Worm (Caenorhabditis elegans) whole organism, early embryonic: Measurements from ENCODE around the gene Y32F6A.4.

Source experiments
- B0310.2 ChIP-seq: sonication (generic microtip); optimal IDR thresholded peaks from 2 replicates; lab custom pipeline; 2016; ENCODE audit warnings: mild to moderate bottlenecking, missing genetic modification characterization, missing compliant biosample characterization
- F13C5.2 ChIP-seq: sonication (generic microtip); optimal IDR thresholded peaks from 2 replicates; lab custom pipeline; 2017; ENCODE audit warnings: mild to moderate bottlenecking, missing genetic modification characterization, inconsistent platforms, missing compliant biosample characterization
- ama-1 ChIP-seq: fragments of 150-350 bp; optimal IDR thresholded peaks from 2 replicates; lab custom pipeline; 2014
- flt-1 ChIP-seq: fragments of 200-800 bp; sonication (Bioruptor generic); IDR thresholded peaks from 2 replicates; pipeline ENCODE4 v1.3.6; 2022; ENCODE audit warnings: missing genetic modification characterization, missing compliant biosample characterization
- hmbx-1 ChIP-seq: sonication (generic microtip); optimal IDR thresholded peaks from 2 replicates; lab custom pipeline; 2016; ENCODE audit warnings: mild to moderate bottlenecking, missing genetic modification characterization, missing compliant biosample characterization
- hmg-4 ChIP-seq: fragments of 200-800 bp; sonication (Bioruptor generic); optimal IDR thresholded peaks from 2 replicates; lab custom pipeline; 2018; ENCODE audit warnings: mild to moderate bottlenecking, missing genetic modification characterization, missing compliant biosample characterization
- hnd-1 ChIP-seq: sonication (generic microtip); optimal IDR thresholded peaks from 2 replicates; lab custom pipeline; 2016; ENCODE audit warnings: missing genetic modification characterization, missing compliant biosample characterization
- scrt-1 ChIP-seq: fragments of 200-800 bp; sonication (Bioruptor generic); IDR thresholded peaks from 2 replicates; pipeline ENCODE4 v1.3.6; 2022; ENCODE audit warnings: missing genetic modification characterization, missing compliant biosample characterization
- sea-1 ChIP-seq: fragments of 200-800 bp; sonication (Bioruptor generic); conservative IDR thresholded peaks from 2 replicates; pipeline ENCODE4 v1.3.6; 2022; ENCODE audit warnings: missing genetic modification characterization, missing compliant biosample characterization
- tbx-11 ChIP-seq: fragments of 200-800 bp; sonication (Bioruptor generic); IDR thresholded peaks from 2 replicates; pipeline ENCODE4 v1.3.6; 2022; ENCODE audit warnings: missing genetic modification characterization, missing compliant biosample characterization

ce11 chrV:10465478-10465877 lies 31.6 kb upstream of the Y32F6A.4 start:
- no peak for TF ChIP-seq scrt-1 (GFP tag; lab: Robert Waterston, UW)
- TF ChIP-seq tbx-11 (GFP tag; lab: Robert Waterston, UW), result no peak
- no peak for TF ChIP-seq ama-1 (lab: Kevin White, UChicago)
- TF ChIP-seq flt-1 (GFP tag; lab: Robert Waterston, UW), result no peak
- TF ChIP-seq hnd-1, result no peak
- TF ChIP-seq sea-1 (GFP tag; lab: Robert Waterston, UW), result no peak
- no peak for TF ChIP-seq B0310.2 (tag; lab: Kevin White, UChicago)
- TF ChIP-seq F13C5.2 (tag; lab: Kevin White, UChicago), result no peak
- TF ChIP-seq hmg-4 (GFP tag; lab: Kevin White, UChicago), result no peak
- no peak for TF ChIP-seq hmbx-1 (tag; lab: Kevin White, UChicago)
